Fruit fly (Drosophila melanogaster) whole organism, embryonic: Measurements from ENCODE around the gene Gr93d.
A peak's percentile ranks its signal among the peaks of the same experiment; 100 is the strongest.

ENCODE experiments used
- C15 ChIP-seq: fragments of 200-800 bp; sonication (Bioruptor generic); IDR thresholded peaks from 3 replicates; pipeline ENCODE4 v1.3.6; 2022; ENCODE audit warnings: missing biosample characterization, missing genetic modification characterization
- CG10431 ChIP-seq: fragments of 200-800 bp; sonication (Bioruptor generic); optimal IDR thresholded peaks from 3 replicates; lab custom pipeline; 2018; ENCODE audit warnings: missing biosample characterization, mild to moderate bottlenecking, missing genetic modification characterization
- CG11696 ChIP-seq: fragments of 200-800 bp; sonication (Bioruptor generic); IDR thresholded peaks from 2 replicates; pipeline ENCODE4 v1.3.6; 2022; ENCODE audit warnings: missing biosample characterization, missing genetic modification characterization
- CG11723 ChIP-seq: fragments of 200-800 bp; sonication (Bioruptor generic); optimal IDR thresholded peaks from 2 replicates; lab custom pipeline; 2017; ENCODE audit warnings: missing biosample characterization, mild to moderate bottlenecking, missing genetic modification characterization
- CG17359 ChIP-seq: fragments of 200-800 bp; sonication (Bioruptor generic); optimal IDR thresholded peaks from 3 replicates; lab custom pipeline; 2018; ENCODE audit warnings: missing biosample characterization, mild to moderate bottlenecking, missing genetic modification characterization, moderate library complexity
- CG3407 ChIP-seq: fragments of 200-800 bp; sonication (Bioruptor generic); optimal IDR thresholded peaks from 2 replicates; lab custom pipeline; 2018; ENCODE audit warnings: missing biosample characterization, mild to moderate bottlenecking, missing genetic modification characterization
- CG43689 ChIP-seq: fragments of 200-800 bp; sonication (Bioruptor generic); IDR thresholded peaks from 2 replicates; pipeline ENCODE4 v1.3.6; 2022; ENCODE audit warnings: missing biosample characterization, missing genetic modification characterization
- CG4730 ChIP-seq: fragments of 200-800 bp; sonication (Bioruptor generic); IDR thresholded peaks from 2 replicates; pipeline ENCODE4 v1.3.6; 2022; ENCODE audit warnings: missing biosample characterization, missing genetic modification characterization
- CG5953 ChIP-seq: fragments of 200-800 bp; sonication (Bioruptor generic); IDR thresholded peaks from 2 replicates; pipeline ENCODE4 v1.3.6; 2022; ENCODE audit warnings: missing biosample characterization, missing genetic modification characterization
- CG6254 ChIP-seq: fragments of 200-800 bp; sonication (Bioruptor generic); optimal IDR thresholded peaks from 3 replicates; lab custom pipeline; 2017; ENCODE audit warnings: mild to moderate bottlenecking, missing biosample characterization, missing genetic modification reagents, missing genetic modification characterization
- CG6689 ChIP-seq: fragments of 200-800 bp; sonication (Bioruptor generic); IDR thresholded peaks from 2 replicates; pipeline ENCODE4 v1.3.6; 2022; ENCODE audit warnings: missing biosample characterization, missing genetic modification characterization
- CG6854 ChIP-seq: fragments of 200-800 bp; sonication (Bioruptor generic); optimal IDR thresholded peaks from 3 replicates; lab custom pipeline; 2017; ENCODE audit warnings: missing biosample characterization, mild to moderate bottlenecking, missing genetic modification characterization
- CG7839 ChIP-seq: fragments of 200-800 bp; sonication (Bioruptor generic); optimal IDR thresholded peaks from 3 replicates; lab custom pipeline; 2018; ENCODE audit warnings: missing biosample characterization, mild to moderate bottlenecking, missing genetic modification characterization, moderate library complexity
- CG7928 ChIP-seq: fragments of 200-800 bp; sonication (Bioruptor generic); optimal IDR thresholded peaks from 2 replicates; lab custom pipeline; 2017; ENCODE audit warnings: missing biosample characterization, mild to moderate bottlenecking, missing genetic modification characterization
- CG8765 ChIP-seq: fragments of 200-800 bp; sonication (Bioruptor generic); IDR thresholded peaks from 2 replicates; pipeline ENCODE4 v1.3.6; 2022; ENCODE audit warnings: missing biosample characterization, missing genetic modification characterization
- CG8924 ChIP-seq: fragments of 200-800 bp; optimal IDR thresholded peaks from 3 replicates; lab custom pipeline; 2019; ENCODE audit warnings: missing biosample characterization, mild to moderate bottlenecking, missing genetic modification characterization, moderate library complexity
- CG9876 ChIP-seq: fragments of 200-800 bp; sonication (Bioruptor generic); optimal IDR thresholded peaks from 2 replicates; lab custom pipeline; 2016; ENCODE audit warnings: missing biosample characterization, missing genetic modification characterization
- CrebB ChIP-seq: fragments of 200-800 bp; sonication (Bioruptor generic); optimal IDR thresholded peaks from 3 replicates; lab custom pipeline; 2018; ENCODE audit warnings: missing biosample characterization, mild to moderate bottlenecking, missing genetic modification characterization
- Dp ChIP-seq: fragments of 200-800 bp; sonication (Bioruptor generic); optimal IDR thresholded peaks from 2 replicates; lab custom pipeline; 2018; ENCODE audit warnings: missing biosample characterization, mild to moderate bottlenecking, missing genetic modification characterization, moderate library complexity
- Dref ChIP-seq: fragments of 200-800 bp; sonication (Bioruptor generic); IDR thresholded peaks from 2 replicates; pipeline ENCODE4 v1.3.6; 2022; ENCODE audit warnings: missing biosample characterization, missing genetic modification characterization
- ERR ChIP-seq: fragments of 200-800 bp; sonication (Bioruptor generic); optimal IDR thresholded peaks from 2 replicates; lab custom pipeline; 2016; ENCODE audit warnings: missing biosample characterization, missing genetic modification characterization
- HLH54F ChIP-seq: fragments of 200-800 bp; sonication (Bioruptor generic); optimal IDR thresholded peaks from 3 replicates; lab custom pipeline; 2016; ENCODE audit warnings: missing biosample characterization, missing genetic modification characterization
- HmgZ ChIP-seq: fragments of 200-800 bp; sonication (Bioruptor generic); optimal IDR thresholded peaks from 2 replicates; lab custom pipeline; 2018; ENCODE audit warnings: missing biosample characterization, mild to moderate bottlenecking, missing genetic modification characterization
- Hr3 ChIP-seq: fragments of 200-800 bp; sonication (Bioruptor generic); optimal IDR thresholded peaks from 3 replicates; lab custom pipeline; 2016; ENCODE audit warnings: missing biosample characterization, missing genetic modification characterization
- Hr39 ChIP-seq: fragments of >200 bp; optimal IDR thresholded peaks from 2 replicates; lab custom pipeline; 2017
- MTF-1 ChIP-seq: fragments of 200-800 bp; sonication (Bioruptor generic); optimal IDR thresholded peaks from 2 replicates; lab custom pipeline; 2018; ENCODE audit warnings: missing biosample characterization, mild to moderate bottlenecking, missing genetic modification characterization, borderline replicate concordance
- Max ChIP-seq: fragments of 200-800 bp; sonication (Bioruptor generic); optimal IDR thresholded peaks from 2 replicates; lab custom pipeline; 2016; ENCODE audit warnings: missing biosample characterization, mild to moderate bottlenecking, missing genetic modification characterization
- NC2β ChIP-seq: fragments of 200-800 bp; sonication (Bioruptor generic); optimal IDR thresholded peaks from 2 replicates; lab custom pipeline; 2016; ENCODE audit warnings: missing biosample characterization, missing genetic modification characterization
- Opbp ChIP-seq: fragments of 200-800 bp; sonication (Bioruptor generic); IDR thresholded peaks from 3 replicates; pipeline ENCODE4 v1.3.6; 2022; ENCODE audit warnings: missing biosample characterization, missing genetic modification characterization; ENCODE audit not compliant: partially characterized antibody
- Rfx ChIP-seq: fragments of 200-800 bp; sonication (Bioruptor generic); IDR thresholded peaks from 2 replicates; pipeline ENCODE4 v1.3.6; 2022; ENCODE audit warnings: missing biosample characterization, missing genetic modification characterization
- Taf1 ChIP-seq: fragments of 200-800 bp; sonication (Bioruptor generic); IDR thresholded peaks from 2 replicates; pipeline ENCODE4 v1.3.6; 2022; ENCODE audit warnings: missing biosample characterization, missing genetic modification characterization
- YL-1 ChIP-seq: fragments of 200-800 bp; sonication (Bioruptor generic); optimal IDR thresholded peaks from 3 replicates; lab custom pipeline; 2017; ENCODE audit warnings: missing biosample characterization, mild to moderate bottlenecking, missing genetic modification characterization
- cad ChIP-seq: fragments of >200 bp; optimal IDR thresholded peaks from 2 replicates; lab custom pipeline; 2017; ENCODE audit warnings: missing biosample characterization, missing genetic modification characterization
- crc ChIP-seq: fragments of 200-800 bp; sonication (Bioruptor generic); optimal IDR thresholded peaks from 2 replicates; lab custom pipeline; 2016; ENCODE audit warnings: missing biosample characterization, missing genetic modification characterization
- disco-r ChIP-seq: fragments of 200-800 bp; sonication (Bioruptor generic); optimal IDR thresholded peaks from 2 replicates; lab custom pipeline; 2016; ENCODE audit warnings: missing biosample characterization, missing genetic modification characterization
- ems ChIP-seq: fragments of 200-800 bp; sonication (Bioruptor generic); optimal IDR thresholded peaks from 3 replicates; lab custom pipeline; 2016; ENCODE audit warnings: missing biosample characterization, missing genetic modification characterization
- ewg ChIP-seq: fragments of 200-800 bp; sonication (Bioruptor generic); optimal IDR thresholded peaks from 3 replicates; lab custom pipeline; 2017; ENCODE audit warnings: mild to moderate bottlenecking, missing biosample characterization, missing genetic modification reagents, missing genetic modification characterization
- exex ChIP-seq: fragments of 200-800 bp; sonication (Bioruptor generic); optimal IDR thresholded peaks from 4 replicates; lab custom pipeline; 2018; ENCODE audit warnings: missing biosample characterization, mild to moderate bottlenecking, missing genetic modification characterization, moderate library complexity
- fd96Cb ChIP-seq: fragments of 200-800 bp; sonication (Bioruptor generic); optimal IDR thresholded peaks from 2 replicates; lab custom pipeline; 2018; ENCODE audit warnings: missing biosample characterization, mild to moderate bottlenecking, missing genetic modification characterization, moderate library complexity
- gcm2 ChIP-seq: fragments of 200-800 bp; sonication (Bioruptor generic); optimal IDR thresholded peaks from 2 replicates; lab custom pipeline; 2016; ENCODE audit warnings: missing biosample characterization, missing genetic modification characterization
- grau ChIP-seq: fragments of 200-800 bp; optimal IDR thresholded peaks from 3 replicates; lab custom pipeline; 2019; ENCODE audit warnings: missing biosample characterization, mild to moderate bottlenecking, missing genetic modification characterization, moderate library complexity
- her ChIP-seq: fragments of 200-800 bp; sonication (Bioruptor generic); optimal IDR thresholded peaks from 2 replicates; lab custom pipeline; 2016; ENCODE audit warnings: missing biosample characterization, missing genetic modification characterization
- inv ChIP-seq: fragments of 200-800 bp; sonication (Bioruptor generic); IDR thresholded peaks from 2 replicates; pipeline ENCODE4 v1.3.6; 2022; ENCODE audit warnings: missing biosample characterization, missing genetic modification characterization; ENCODE audit not compliant: partially characterized antibody
- lmd ChIP-seq: fragments of 200-800 bp; sonication (Bioruptor generic); IDR thresholded peaks from 2 replicates; pipeline ENCODE4 v1.3.6; 2022; ENCODE audit warnings: missing biosample characterization, missing genetic modification characterization
- pan ChIP-seq, 4 experiments: fragments of >200 bp in 3 of 4; fragments of 200-800 bp in 1 of 4; sonication (Bioruptor generic) in 1 of 4; optimal IDR thresholded peaks in 3 of 4; IDR thresholded peaks in 1 of 4; 2 replicates each; pipeline versions ENCODE4 v1.3.6 to Lab custom; 2017 to 2022; ENCODE audit warnings: missing biosample characterization in 2 of 4, missing genetic modification characterization in 2 of 4, mixed read lengths in 1 of 4
- rib ChIP-seq: fragments of 200-800 bp; sonication (Bioruptor generic); IDR thresholded peaks from 2 replicates; pipeline ENCODE4 v1.3.6; 2022; ENCODE audit warnings: missing biosample characterization, missing genetic modification characterization
- scrt ChIP-seq: fragments of 200-800 bp; sonication (Bioruptor generic); optimal IDR thresholded peaks from 2 replicates; lab custom pipeline; 2018; ENCODE audit warnings: missing biosample characterization, mild to moderate bottlenecking, missing genetic modification characterization, moderate library complexity
- slou ChIP-seq: fragments of 200-800 bp; sonication (Bioruptor generic); optimal IDR thresholded peaks from 3 replicates; lab custom pipeline; 2016; ENCODE audit warnings: missing biosample characterization, missing genetic modification characterization
- sqz ChIP-seq: fragments of 200-800 bp; sonication (Bioruptor generic); optimal IDR thresholded peaks from 3 replicates; lab custom pipeline; 2018; ENCODE audit warnings: missing biosample characterization, mild to moderate bottlenecking, missing genetic modification characterization

Gr93d gene

dm6 chr3R:21856098-21856872 is 9.8 kb upstream of the Gr93d start, which contains the start of gene glec (continued):
- TF ChIP-seq CG7928 (GFP tag; lab: Kevin White, UChicago) = peak; percentile 63
- TF ChIP-seq CG6854 (GFP tag; lab: Kevin White, UChicago) = peak; percentile 36
- no peak for TF ChIP-seq C15 (GFP tag; lab: Robert Waterston, UW)
- peak; percentile 2 for TF ChIP-seq exex (tag; lab: Kevin White, UChicago)
- TF ChIP-seq CG43689 (GFP tag; lab: Robert Waterston, UW) = no peak
- TF ChIP-seq CG11696 (GFP tag; lab: Robert Waterston, UW) = peak; percentile 38
- no peak for TF ChIP-seq ems (GFP tag; lab: Kevin White, UChicago)
- peak; percentile 34 for TF ChIP-seq sqz (GFP tag; lab: Kevin White, UChicago)
- TF ChIP-seq lmd = no peak; the same call in 1 of the 2 replicates
- peak; percentile 9 for TF ChIP-seq Dp (GFP tag; lab: Kevin White, UChicago)
- TF ChIP-seq Opbp (GFP tag; lab: Robert Waterston, UW) = peak; percentile 73
- TF ChIP-seq CG11723 = no peak
- TF ChIP-seq Dref (GFP tag; lab: Robert Waterston, UW) = no peak
- peak; percentile 99 for TF ChIP-seq CG6689 (GFP tag; lab: Robert Waterston, UW)
- no peak for TF ChIP-seq CG4730 (GFP tag; lab: Robert Waterston, UW)
- no peak for TF ChIP-seq fd96Cb (tag; lab: Kevin White, UChicago)
- peak; percentile 12 for TF ChIP-seq CG3407 (GFP tag; lab: Kevin White, UChicago)
- no peak for TF ChIP-seq CG9876
- TF ChIP-seq CrebB (tag; lab: Kevin White, UChicago) = peak; percentile 46
- no peak for TF ChIP-seq CG8765 (GFP tag; lab: Robert Waterston, UW)
- peak; percentile 14 for TF ChIP-seq HLH54F (GFP tag; lab: Kevin White, UChicago)
- TF ChIP-seq rib = peak; percentile 75
- TF ChIP-seq pan (optimal IDR thresholded peaks at IDR 0.05; lab: Kevin White, UChicago) = no peak
- peak in 1 of 2 experiments; percentile 59 for TF ChIP-seq pan (GFP tag; optimal IDR thresholded peaks at IDR 0.05 in 1 of 2, IDR thresholded peaks at IDR 0.05 in 1 of 2)
- peak; percentile 27 for TF ChIP-seq grau (tag; lab: Kevin White, UChicago)
- TF ChIP-seq ewg (GFP tag; lab: Kevin White, UChicago) = peak; percentile 5
- TF ChIP-seq MTF-1 = peak; percentile 67
- no peak for TF ChIP-seq cad (GFP tag; lab: Kevin White, UChicago)
- TF ChIP-seq HmgZ = peak; percentile 65
- TF ChIP-seq scrt (GFP tag; lab: Kevin White, UChicago) = peak; percentile 21
- peak; percentile 32 for TF ChIP-seq CG7839 (tag; lab: Kevin White, UChicago)
- peak; percentile 4 for TF ChIP-seq Hr3 (GFP tag; lab: Kevin White, UChicago)
- peak; percentile 87 for TF ChIP-seq NC2β
- TF ChIP-seq Hr39 (lab: Kevin White, UChicago) = no peak
- TF ChIP-seq CG6254 (GFP tag; lab: Kevin White, UChicago) = no peak
- TF ChIP-seq slou (GFP tag; lab: Kevin White, UChicago) = no peak
- TF ChIP-seq disco-r = no peak
- TF ChIP-seq ERR = peak; percentile 66
- peak; percentile 52 for TF ChIP-seq CG8924 (tag; lab: Kevin White, UChicago)
- TF ChIP-seq Max (GFP tag; lab: Kevin White, UChicago) = peak; percentile 19
- TF ChIP-seq CG5953 (GFP tag; lab: Robert Waterston, UW) = no peak
- peak; percentile 19; the same call in 1 of the 2 replicates for TF ChIP-seq inv (GFP tag; lab: Robert Waterston, UW)
- TF ChIP-seq gcm2 (GFP tag; lab: Kevin White, UChicago) = no peak
- no peak for TF ChIP-seq Taf1
- peak; percentile 5 for TF ChIP-seq crc
- peak; percentile 38 for TF ChIP-seq YL-1 (GFP tag; lab: Kevin White, UChicago)
- peak; percentile 34; the same call in 1 of the 2 replicates for TF ChIP-seq Rfx
- peak; percentile 61 for TF ChIP-seq her
- TF ChIP-seq CG17359 = peak; percentile 9
- no peak for TF ChIP-seq CG10431 (GFP tag; lab: Kevin White, UChicago)
